Fruit fly (Drosophila melanogaster) whole organism, wandering third instar larva: Measurements from ENCODE around the gene comm.
A peak's percentile ranks its signal among the peaks of the same experiment; 100 is the strongest.

Source experiments
- Abd-B ChIP-seq: fragments of >200 bp; optimal IDR thresholded peaks from 2 replicates; lab custom pipeline; 2017; ENCODE audit warnings: missing biosample characterization, missing genetic modification characterization
- CG32264 ChIP-seq: fragments of 200-800 bp; sonication (Bioruptor generic); optimal IDR thresholded peaks from 2 replicates; lab custom pipeline; 2016; ENCODE audit warnings: missing biosample characterization, missing genetic modification characterization
- CG9705 ChIP-seq: fragments of 200-800 bp; sonication (Bioruptor generic); optimal IDR thresholded peaks from 2 replicates; lab custom pipeline; 2018; ENCODE audit warnings: missing biosample characterization, mild to moderate bottlenecking, missing genetic modification characterization
- CrebA ChIP-seq: fragments of 200-800 bp; sonication (Bioruptor generic); optimal IDR thresholded peaks from 2 replicates; lab custom pipeline; 2016; ENCODE audit warnings: missing biosample characterization, mild to moderate bottlenecking, missing genetic modification characterization, borderline replicate concordance
- Dfd ChIP-seq: fragments of >200 bp; optimal IDR thresholded peaks from 2 replicates; lab custom pipeline; 2017; ENCODE audit warnings: missing biosample characterization, missing genetic modification characterization
- Dif ChIP-seq: fragments of 200-275, 200-300 bp; sonication (Bioruptor generic); optimal IDR thresholded peaks from 2 replicates; lab custom pipeline; 2018; ENCODE audit warnings: missing biosample characterization, missing genetic modification characterization; ENCODE audit not compliant: partially characterized antibody
- GATAd ChIP-seq: sonication (Bioruptor generic); optimal IDR thresholded peaks from 2 replicates; lab custom pipeline; 2016; ENCODE audit warnings: missing biosample characterization, missing genetic modification characterization
- HLH106 ChIP-seq: fragments of 200-800 bp; optimal IDR thresholded peaks from 3 replicates; lab custom pipeline; 2019; ENCODE audit warnings: missing biosample characterization, mild to moderate bottlenecking, missing genetic modification characterization, moderate library complexity
- Hnf4 ChIP-seq: fragments of 200-800 bp; sonication (Bioruptor generic); optimal IDR thresholded peaks from 2 replicates; lab custom pipeline; 2016; ENCODE audit warnings: missing biosample characterization, mild to moderate bottlenecking, missing genetic modification characterization
- Hr78 ChIP-seq: fragments of >200 bp; optimal IDR thresholded peaks from 2 replicates; lab custom pipeline; 2017; ENCODE audit warnings: missing biosample characterization, missing genetic modification characterization
- Hr83 ChIP-seq: fragments of 200-300 bp; sonication (Bioruptor generic); optimal IDR thresholded peaks from 2 replicates; lab custom pipeline; 2016; ENCODE audit warnings: missing biosample characterization, mild to moderate bottlenecking, missing genetic modification characterization, moderate library complexity; ENCODE audit not compliant: poor library complexity, severe bottlenecking
- Jra ChIP-seq: sonication (Bioruptor generic); optimal IDR thresholded peaks from 2 replicates; lab custom pipeline; 2016; ENCODE audit warnings: missing biosample characterization, missing genetic modification characterization
- Mio ChIP-seq: sonication (Bioruptor generic); optimal IDR thresholded peaks from 2 replicates; lab custom pipeline; 2016; ENCODE audit warnings: missing biosample characterization, missing genetic modification characterization
- Myc ChIP-seq: fragments of >200 bp; optimal IDR thresholded peaks from 2 replicates; lab custom pipeline; 2017
- N ChIP-seq: fragments of >200 bp; optimal IDR thresholded peaks from 2 replicates; lab custom pipeline; 2018; ENCODE audit warnings: missing biosample characterization, missing external identifiers, missing genetic modification characterization
- OdsH ChIP-seq: fragments of 200-800 bp; sonication (Bioruptor generic); optimal IDR thresholded peaks from 2 replicates; lab custom pipeline; 2016; ENCODE audit warnings: missing biosample characterization, mild to moderate bottlenecking, missing genetic modification characterization
- Rel ChIP-seq, 2 experiments: fragments of 200-800 bp; sonication (Bioruptor generic) in 1 of 2; optimal IDR thresholded peaks; 2 replicates in 1 of 2; 3 replicates in 1 of 2; lab custom pipeline; 2016 to 2019; ENCODE audit warnings: mild to moderate bottlenecking in 2 of 2, missing biosample characterization in 2 of 2, missing genetic modification characterization in 2 of 2, moderate library complexity in 1 of 2
- Sp1 ChIP-seq: fragments of 200-800 bp; sonication (Bioruptor generic); optimal IDR thresholded peaks from 3 replicates; lab custom pipeline; 2019; ENCODE audit warnings: missing biosample characterization, mild to moderate bottlenecking, missing genetic modification characterization, moderate library complexity
- Vsx2 ChIP-seq: fragments of 200-300, 225-300 bp; sonication (Bioruptor generic); optimal IDR thresholded peaks from 2 replicates; lab custom pipeline; 2018; ENCODE audit warnings: missing biosample characterization, missing genetic modification characterization; ENCODE audit not compliant: partially characterized antibody
- br ChIP-seq: fragments of 200-800 bp; sonication (Bioruptor generic); optimal IDR thresholded peaks from 2 replicates; lab custom pipeline; 2016; ENCODE audit warnings: missing biosample characterization, missing genetic modification characterization
- brk ChIP-seq: fragments of 200-800 bp; sonication (Bioruptor generic); optimal IDR thresholded peaks from 2 replicates; lab custom pipeline; 2016; ENCODE audit warnings: missing biosample characterization, mild to moderate bottlenecking, missing genetic modification characterization
- dl ChIP-seq, 2 experiments: fragments of 175-275, 200-275 bp in 1 of 2; fragments of 200-275 bp in 1 of 2; sonication (Bioruptor generic); optimal IDR thresholded peaks; lab custom pipeline; 2018; ENCODE audit warnings: mild to moderate bottlenecking in 2 of 2, missing biosample characterization in 2 of 2, missing genetic modification characterization in 2 of 2, moderate library complexity in 2 of 2; ENCODE audit not compliant: partially characterized antibody in 2 of 2, insufficient read depth in 1 of 2
- dmrt93B ChIP-seq: fragments of 200-800 bp; sonication (Bioruptor generic); optimal IDR thresholded peaks from 2 replicates; lab custom pipeline; 2018; ENCODE audit warnings: missing biosample characterization, mild to moderate bottlenecking, missing genetic modification characterization
- dsf ChIP-seq: sonication (Bioruptor generic); optimal IDR thresholded peaks from 2 replicates; lab custom pipeline; 2016; ENCODE audit warnings: missing biosample characterization, missing genetic modification characterization, borderline replicate concordance
- ey ChIP-seq: fragments of 200-800 bp; sonication (Bioruptor generic); optimal IDR thresholded peaks from 2 replicates; lab custom pipeline; 2016; ENCODE audit warnings: missing biosample characterization, missing genetic modification characterization
- foxo ChIP-seq, 2 experiments: fragments of 200-800 bp; sonication (Bioruptor generic); optimal IDR thresholded peaks; 2 replicates in 1 of 2; 3 replicates in 1 of 2; lab custom pipeline; 2016 to 2017; ENCODE audit warnings: missing biosample characterization in 2 of 2, missing genetic modification characterization in 2 of 2
- fru ChIP-seq: fragments of 200-800 bp; sonication (Bioruptor generic); optimal IDR thresholded peaks from 3 replicates; lab custom pipeline; 2016; ENCODE audit warnings: missing biosample characterization, mild to moderate bottlenecking, missing genetic modification characterization
- h ChIP-seq: fragments of 200-800 bp; sonication (Bioruptor generic); optimal IDR thresholded peaks from 3 replicates; lab custom pipeline; 2016; ENCODE audit warnings: missing biosample characterization, mild to moderate bottlenecking, missing genetic modification characterization
- jim ChIP-seq: fragments of 175-275, 200-325 bp; sonication (Bioruptor generic); optimal IDR thresholded peaks from 2 replicates; lab custom pipeline; 2016; ENCODE audit warnings: missing biosample characterization, mild to moderate bottlenecking, missing genetic modification characterization
- lola ChIP-seq: fragments of >200 bp; optimal IDR thresholded peaks from 2 replicates; lab custom pipeline; 2017; ENCODE audit warnings: missing biosample characterization, missing genetic modification characterization
- pan ChIP-seq: fragments of >200 bp; optimal IDR thresholded peaks from 2 replicates; lab custom pipeline; 2017
- psq ChIP-seq: fragments of 200-800 bp; sonication (Bioruptor generic); optimal IDR thresholded peaks from 3 replicates; lab custom pipeline; 2017; ENCODE audit warnings: missing biosample characterization, mild to moderate bottlenecking, missing genetic modification characterization, moderate library complexity
- rgr ChIP-seq: fragments of 200-800 bp; sonication (Bioruptor generic); optimal IDR thresholded peaks from 3 replicates; lab custom pipeline; 2016; ENCODE audit warnings: missing biosample characterization, mild to moderate bottlenecking, missing genetic modification characterization
- sage ChIP-seq: fragments of 200-800 bp; sonication (Bioruptor generic); optimal IDR thresholded peaks from 2 replicates; lab custom pipeline; 2016; ENCODE audit warnings: missing biosample characterization, mild to moderate bottlenecking, missing genetic modification characterization
- sv ChIP-seq: fragments of 200-800 bp; sonication (Bioruptor generic); optimal IDR thresholded peaks from 3 replicates; lab custom pipeline; 2016; ENCODE audit warnings: missing biosample characterization, missing genetic modification characterization
- tai ChIP-seq: sonication (Bioruptor generic); optimal IDR thresholded peaks from 2 replicates; lab custom pipeline; 2016; ENCODE audit warnings: missing biosample characterization, missing genetic modification characterization
- usp ChIP-seq: fragments of >200 bp; optimal IDR thresholded peaks from 2 replicates; lab custom pipeline; 2017; ENCODE audit warnings: missing biosample characterization, missing genetic modification characterization
- woc ChIP-seq: sonication (Bioruptor generic); optimal IDR thresholded peaks from 2 replicates; lab custom pipeline; 2016; ENCODE audit warnings: missing biosample characterization, mild to moderate bottlenecking, missing genetic modification characterization

comm gene

DNA sequence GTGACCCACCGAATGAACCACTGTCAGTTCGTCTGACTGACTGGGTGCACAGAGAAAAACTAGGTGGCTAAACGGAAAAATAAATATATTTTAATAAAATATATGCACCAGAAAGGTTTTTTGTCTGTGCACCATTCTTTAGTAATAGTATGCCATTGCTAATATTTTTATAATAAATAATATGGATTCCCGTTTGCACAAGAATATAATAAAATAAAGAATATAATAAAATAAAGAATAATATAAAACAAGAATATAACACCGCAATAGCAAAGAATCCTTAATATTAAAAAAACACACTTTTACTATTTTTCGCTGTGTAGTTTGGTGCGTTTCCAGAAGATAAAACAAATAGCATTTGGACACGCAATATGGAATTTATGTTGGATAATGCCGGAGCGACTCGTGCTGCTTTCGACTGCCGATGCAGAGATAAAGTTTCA lies 40.7 kb upstream of the comm start:
- TF ChIP-seq Hr83 (GFP tag; lab: Kevin White, UChicago) (no peak), Mio (GFP tag; lab: Kevin White, UChicago) (no peak), Vsx2 (no peak), sv (peak; percentile 15)

DNA sequence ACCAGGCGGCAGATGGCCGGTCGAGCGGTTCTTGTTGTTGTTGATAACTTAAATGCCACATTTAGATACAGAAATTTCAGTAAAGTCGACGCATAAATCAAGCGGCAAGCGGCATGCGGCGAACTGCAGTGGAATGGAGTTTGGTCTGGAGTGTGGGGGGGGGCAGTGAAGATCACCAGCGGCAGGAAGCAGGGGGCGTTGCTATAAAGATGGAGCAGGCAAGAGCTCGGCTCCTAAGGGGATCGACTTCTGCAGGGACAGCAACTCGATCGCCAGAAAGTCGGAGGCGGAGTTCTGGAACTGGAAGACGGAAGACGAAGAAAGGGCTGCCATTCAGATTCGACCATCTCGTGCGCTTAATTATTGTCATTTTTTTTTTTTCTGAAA lies 35.0 kb upstream of the comm start:
- TF ChIP-seq sage (GFP tag; lab: Kevin White, UChicago) (no peak), ey (no peak), Sp1 (GFP tag; lab: Kevin White, UChicago) (no peak), Rel (GFP tag; optimal IDR thresholded peaks at IDR 0.05; lab: Kevin White, UChicago) (no peak), Rel (tag; optimal IDR thresholded peaks at IDR 0.05; lab: Kevin White, UChicago) (peak; percentile 36), psq (no peak), N (GFP tag; lab: Kevin White, UChicago) (no peak), OdsH (GFP tag; lab: Kevin White, UChicago) (no peak), Vsx2 (peak; percentile 55), brk (GFP tag; lab: Kevin White, UChicago) (no peak)

DNA sequence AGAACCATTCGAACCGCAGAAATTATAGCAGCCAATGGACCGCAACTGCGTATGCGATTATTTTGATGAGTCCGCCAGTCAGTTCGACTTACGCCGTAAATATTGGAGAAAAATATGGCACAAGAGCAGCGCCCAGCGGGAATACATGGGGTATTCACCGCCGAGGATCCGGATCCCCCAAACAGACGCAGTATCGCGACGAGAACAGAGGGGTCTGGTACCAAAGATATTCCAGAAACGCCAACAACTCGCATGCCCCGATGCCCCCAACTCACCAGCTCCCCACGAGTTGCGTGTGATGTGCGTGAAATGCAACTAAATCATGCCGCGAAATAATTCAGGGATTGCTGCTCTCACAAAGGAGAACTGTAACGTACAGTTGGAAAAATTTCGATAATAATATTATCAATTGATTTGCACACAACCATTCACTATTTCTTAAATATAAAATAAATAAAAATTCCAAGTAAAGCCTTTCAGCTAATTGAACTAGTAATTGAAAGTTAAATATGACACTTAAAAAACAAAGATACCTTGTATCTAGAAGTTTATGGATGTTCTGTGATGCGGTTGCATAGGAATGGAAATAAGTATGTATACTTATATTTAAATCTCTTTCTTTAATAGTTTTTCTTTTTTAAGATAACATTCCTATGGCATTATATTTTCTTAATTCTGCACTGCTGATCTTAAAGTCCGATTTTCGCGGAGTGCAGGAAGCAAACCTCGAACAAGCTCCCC lies 34.4 kb upstream of the comm start:
- TF ChIP-seq dsf (GFP tag; lab: Kevin White, UChicago) (no peak), dmrt93B (GFP tag; lab: Kevin White, UChicago) (peak; percentile 73), HLH106 (tag; lab: Kevin White, UChicago) (peak; percentile 84), Jra (GFP tag; lab: Kevin White, UChicago) (no peak), CrebA (no peak), Vsx2 (no peak), sage (GFP tag; lab: Kevin White, UChicago) (no peak), lola (GFP tag; lab: Kevin White, UChicago) (no peak), woc (peak; percentile 42), OdsH (GFP tag; lab: Kevin White, UChicago) (peak; percentile 40), Abd-B (GFP tag; lab: Kevin White, UChicago) (no peak), Hr78 (GFP tag; lab: Kevin White, UChicago) (no peak), N (GFP tag; lab: Kevin White, UChicago) (no peak), pan (lab: Kevin White, UChicago) (no peak), br (GFP tag; lab: Kevin White, UChicago) (no peak), Myc (lab: Kevin White, UChicago) (no peak), Dfd (GFP tag; lab: Kevin White, UChicago) (no peak), Hnf4 (GFP tag; lab: Kevin White, UChicago) (no peak), dl (GFP tag; optimal IDR thresholded peaks at IDR 0.05; lab: Kevin White, UChicago; ENCODE audit: insufficient read depth in 1 of 2, partially characterized antibody in 2 of 2) (no peak), Mio (GFP tag; lab: Kevin White, UChicago) (no peak), Sp1 (GFP tag; lab: Kevin White, UChicago) (peak; percentile 77), jim (no peak), rgr (GFP tag; lab: Kevin White, UChicago) (peak; percentile 18), h (GFP tag; lab: Kevin White, UChicago) (peak; percentile 55), CG9705 (GFP tag; lab: Kevin White, UChicago) (peak; percentile 41), psq (peak; percentile 39), usp (no peak), ey (peak; percentile 21), Hr83 (GFP tag; lab: Kevin White, UChicago) (peak; percentile 70), tai (GFP tag; lab: Kevin White, UChicago) (no peak), foxo (GFP tag; optimal IDR thresholded peaks at IDR 0.05; lab: Kevin White, UChicago) (peak in 1 of 2 experiments; percentile 65), Dif (GFP tag; lab: Kevin White, UChicago) (no peak), sv (no peak), CG32264 (GFP tag; lab: Kevin White, UChicago) (no peak), brk (GFP tag; lab: Kevin White, UChicago) (no peak), fru (peak; percentile 68), GATAd (no peak), Rel (GFP tag; optimal IDR thresholded peaks at IDR 0.05; lab: Kevin White, UChicago) (no peak), Rel (tag; optimal IDR thresholded peaks at IDR 0.05; lab: Kevin White, UChicago) (peak; percentile 90)
